Fruit fly (Drosophila melanogaster) S2 (cell line): Measurements from ENCODE around the gene CG34308.

Experiments used
- CG8478 ChIP-seq: fragments of >200 bp; optimal IDR thresholded peaks from 2 replicates; lab custom pipeline; 2018
- CTCF ChIP-seq, 2 experiments: fragments of >200 bp; optimal IDR thresholded peaks; 2 replicates each; lab custom pipeline; 2018

- peak in 1 of 2 experiments; percentile 33 for TF ChIP-seq CTCF (optimal IDR thresholded peaks at IDR 0.05; lab: Kevin White, UChicago)
- no peak for TF ChIP-seq CG8478 (lab: Kevin White, UChicago)
Observed at dm6 chr3R:13074588-13074987, 14.5 kb upstream of the CG34308 start.
